Worm (Caenorhabditis elegans) whole organism, L3 larva: Measurements from ENCODE around the gene T25B9.3.

Experiments
- ceh-82 ChIP-seq: fragments of 150-350 bp; optimal IDR thresholded peaks from 2 replicates; lab custom pipeline; 2014; ENCODE audit warnings: missing biosample characterization, missing genetic modification characterization
- egl-27 ChIP-seq: sonication (generic microtip); optimal IDR thresholded peaks from 4 replicates; lab custom pipeline; 2017; ENCODE audit warnings: missing biosample characterization, missing genetic modification reagents, missing genetic modification characterization
- fkh-10 ChIP-seq: sonication (generic microtip); optimal IDR thresholded peaks from 2 replicates; lab custom pipeline; 2017; ENCODE audit warnings: missing biosample characterization, missing genetic modification reagents, missing genetic modification characterization
- nhr-25 ChIP-seq: sonication (generic microtip); optimal IDR thresholded peaks from 2 replicates; lab custom pipeline; 2017; ENCODE audit warnings: missing biosample characterization, missing genetic modification characterization

DNA sequence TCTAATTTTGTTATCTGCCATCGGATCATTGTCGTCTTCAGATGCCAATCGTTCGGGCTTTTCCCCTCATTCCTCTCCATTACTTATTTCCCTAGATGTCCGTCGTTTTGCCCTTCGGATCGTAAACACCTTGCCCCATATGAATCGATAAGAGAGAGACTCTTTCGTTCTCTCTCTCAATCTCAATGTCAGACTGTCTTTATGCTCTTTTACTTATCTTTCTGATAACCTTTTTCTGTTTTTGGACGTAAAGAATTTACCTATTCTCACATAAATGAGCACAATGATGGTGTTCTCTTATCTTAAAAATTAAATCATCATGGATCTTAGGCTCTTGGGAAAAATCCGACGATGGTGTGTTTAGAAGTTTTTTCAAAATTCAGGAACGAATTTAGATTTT lies 52.1 kb downstream of the T25B9.3 start:
- TF ChIP-seq egl-27 (tag; lab: Kevin White, UChicago): no peak
- no peak for TF ChIP-seq nhr-25
- no peak for TF ChIP-seq fkh-10
- TF ChIP-seq ceh-82: no peak
